Fruit fly (Drosophila melanogaster) whole organism, prepupa: ENCODE results near the gene mnb.

ENCODE experiments used
- CG11294 ChIP-seq: fragments of 200-800 bp; sonication (Bioruptor generic); IDR thresholded peaks from 2 replicates; pipeline ENCODE4 v1.3.6; 2022; ENCODE audit warnings: missing biosample characterization, missing genetic modification characterization
- CG6163 ChIP-seq: fragments of 200-800 bp; sonication (Bioruptor generic); IDR thresholded peaks from 3 replicates; pipeline ENCODE4 v1.3.6; 2022; ENCODE audit warnings: missing biosample characterization, missing genetic modification characterization
- CG6792 ChIP-seq: fragments of 200-800 bp; sonication (Bioruptor generic); optimal IDR thresholded peaks from 3 replicates; lab custom pipeline; 2016; ENCODE audit warnings: missing biosample characterization, missing genetic modification characterization
- fkh ChIP-seq: fragments of 200-800 bp; sonication (Bioruptor generic); optimal IDR thresholded peaks from 3 replicates; lab custom pipeline; 2017; ENCODE audit warnings: missing biosample characterization, mild to moderate bottlenecking, missing genetic modification characterization, moderate library complexity

dm6 chrX:17887208-17887627, at the start of gene mnb:
- no peak for TF ChIP-seq CG6792 (GFP tag; lab: Kevin White, UChicago)
- no peak for TF ChIP-seq fkh
- no peak for TF ChIP-seq CG6163 (GFP tag; lab: Robert Waterston, UW)
- no peak for TF ChIP-seq CG11294 (GFP tag; lab: Robert Waterston, UW)
